Fruit fly (Drosophila melanogaster) whole organism, adult: Measurements from ENCODE around the gene Pp2A-29B.

Experiments used
- CG5204 ChIP-seq: fragments of 200-800 bp; sonication (Bioruptor generic); optimal IDR thresholded peaks from 2 replicates; lab custom pipeline; 2016; ENCODE audit warnings: missing biosample characterization, missing genetic modification characterization
- CG7101 ChIP-seq: fragments of 200-800 bp; sonication (Bioruptor generic); optimal IDR thresholded peaks from 2 replicates; lab custom pipeline; 2018; ENCODE audit warnings: missing biosample characterization, mild to moderate bottlenecking, missing genetic modification characterization, moderate library complexity
- Hr96 ChIP-seq: fragments of 200-800 bp; sonication (Bioruptor generic); optimal IDR thresholded peaks from 2 replicates; lab custom pipeline; 2016; ENCODE audit warnings: missing biosample characterization, missing genetic modification characterization
- kay ChIP-seq: fragments of 200-800 bp; sonication (Bioruptor generic); peaks from one replicate; lab custom pipeline; 2016; ENCODE audit warnings: missing biosample characterization, missing genetic modification characterization, borderline replicate concordance
- ovo ChIP-seq: fragments of 200-800 bp; sonication (Bioruptor generic); optimal IDR thresholded peaks from 2 replicates; lab custom pipeline; 2016; ENCODE audit warnings: missing biosample characterization, missing genetic modification characterization
- toe ChIP-seq: fragments of 200-800 bp; sonication (Bioruptor generic); optimal IDR thresholded peaks from 2 replicates; lab custom pipeline; 2016; ENCODE audit warnings: missing biosample characterization, missing genetic modification characterization

DNA sequence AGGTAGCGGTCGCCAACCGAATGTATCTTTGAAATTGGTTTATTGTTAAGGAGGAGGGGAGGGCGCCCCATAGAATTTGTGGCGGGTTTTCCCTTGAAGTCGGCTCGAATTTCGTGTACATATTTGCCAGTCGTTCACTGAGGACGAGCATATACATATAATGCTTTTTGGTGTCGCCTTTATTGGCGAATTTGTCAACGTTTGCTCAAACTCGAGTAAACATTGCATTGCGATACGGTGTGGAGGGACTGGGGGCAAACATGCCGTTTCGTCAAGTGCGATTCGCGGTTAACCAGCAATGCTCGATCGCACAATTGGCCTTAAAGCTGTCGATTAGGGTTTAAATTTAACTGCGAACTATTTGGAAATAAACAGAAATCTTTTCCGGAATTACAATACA is 51.7 kb downstream of the Pp2A-29B start:
- TF ChIP-seq ovo, result no peak
- no peak for TF ChIP-seq CG7101 (tag; lab: Kevin White, UChicago)
- no peak for TF ChIP-seq kay (GFP tag; lab: Kevin White, UChicago)
- no peak for TF ChIP-seq CG5204 (GFP tag; lab: Kevin White, UChicago)
- no peak for TF ChIP-seq toe
- TF ChIP-seq Hr96 (GFP tag; lab: Kevin White, UChicago), result no peak
